Fruit fly (Drosophila melanogaster) whole organism, embryonic: Measurements from ENCODE around the gene CG31798.

Experiments used
- Ada2b ChIP-seq: fragments of 200-800 bp; sonication (Bioruptor generic); IDR thresholded peaks from 2 replicates; pipeline ENCODE4 v1.3.6; 2022; ENCODE audit warnings: missing biosample characterization, missing genetic modification characterization
- CG10654 ChIP-seq: fragments of 200-800 bp; sonication (Bioruptor generic); optimal IDR thresholded peaks from 2 replicates; lab custom pipeline; 2016; ENCODE audit warnings: missing biosample characterization, missing genetic modification characterization
- CG11398 ChIP-seq: fragments of 200-800 bp; sonication (Bioruptor generic); optimal IDR thresholded peaks from 2 replicates; lab custom pipeline; 2016; ENCODE audit warnings: missing biosample characterization, missing genetic modification characterization
- CG12299 ChIP-seq: fragments of 200-800 bp; sonication (Bioruptor generic); optimal IDR thresholded peaks from 2 replicates; lab custom pipeline; 2018; ENCODE audit warnings: missing biosample characterization, mild to moderate bottlenecking, missing genetic modification characterization
- CG12769 ChIP-seq: fragments of 200-800 bp; sonication (Bioruptor generic); optimal IDR thresholded peaks from 2 replicates; lab custom pipeline; 2019; ENCODE audit warnings: missing biosample characterization, mild to moderate bottlenecking, missing genetic modification characterization, moderate library complexity
- CG12942 ChIP-seq: fragments of 200-800 bp; sonication (Bioruptor generic); optimal IDR thresholded peaks from 3 replicates; lab custom pipeline; 2016; ENCODE audit warnings: missing biosample characterization, missing genetic modification characterization
- CG13287 ChIP-seq: fragments of 200-800 bp; sonication (Bioruptor generic); IDR thresholded peaks from 2 replicates; pipeline ENCODE4 v1.3.6; 2022; ENCODE audit warnings: missing biosample characterization, missing genetic modification characterization; ENCODE audit not compliant: partially characterized antibody
- CG13424 ChIP-seq: fragments of 200-800 bp; sonication (Bioruptor generic); optimal IDR thresholded peaks from 2 replicates; lab custom pipeline; 2019; ENCODE audit warnings: missing biosample characterization, mild to moderate bottlenecking, missing genetic modification characterization, moderate library complexity
- CG14050 ChIP-seq: fragments of 200-800 bp; sonication (Bioruptor generic); IDR thresholded peaks from 3 replicates; pipeline ENCODE4 v1.3.6; 2022; ENCODE audit warnings: missing biosample characterization, missing genetic modification characterization
- CG15011 ChIP-seq: fragments of 200-800 bp; sonication (Bioruptor generic); optimal IDR thresholded peaks from 3 replicates; lab custom pipeline; 2018; ENCODE audit warnings: missing biosample characterization, mild to moderate bottlenecking, missing genetic modification characterization
- CG17186 ChIP-seq: fragments of 200-800 bp; sonication (Bioruptor generic); optimal IDR thresholded peaks from 3 replicates; lab custom pipeline; 2017; ENCODE audit warnings: missing biosample characterization, missing genetic modification reagents, missing genetic modification characterization
- CG17359 ChIP-seq: fragments of 200-800 bp; sonication (Bioruptor generic); optimal IDR thresholded peaks from 3 replicates; lab custom pipeline; 2018; ENCODE audit warnings: missing biosample characterization, mild to moderate bottlenecking, missing genetic modification characterization, moderate library complexity
- CG18262 ChIP-seq: fragments of 200-800 bp; optimal IDR thresholded peaks from 3 replicates; lab custom pipeline; 2019; ENCODE audit warnings: missing biosample characterization, mild to moderate bottlenecking, missing genetic modification characterization, moderate library complexity
- CG2678 ChIP-seq: fragments of 200-800 bp; sonication (Bioruptor generic); optimal IDR thresholded peaks from 3 replicates; lab custom pipeline; 2019; ENCODE audit warnings: missing biosample characterization, mild to moderate bottlenecking, missing genetic modification characterization, moderate library complexity
- CG2889 ChIP-seq: fragments of 200-800 bp; sonication (Bioruptor generic); IDR thresholded peaks from 3 replicates; pipeline ENCODE4 v1.3.6; 2022; ENCODE audit warnings: missing biosample characterization, missing genetic modification characterization
- CG3726 ChIP-seq: fragments of 200-800 bp; sonication (Bioruptor generic); IDR thresholded peaks from 3 replicates; pipeline ENCODE4, ENCODE4 v1.3.6; 2022; ENCODE audit warnings: missing biosample characterization, missing genetic modification characterization
- CG3995 ChIP-seq: fragments of 200-800 bp; sonication (Bioruptor generic); optimal IDR thresholded peaks from 3 replicates; lab custom pipeline; 2016; ENCODE audit warnings: missing biosample characterization, missing genetic modification characterization
- CG6175 ChIP-seq: fragments of 200-800 bp; sonication (Bioruptor generic); IDR thresholded peaks from 3 replicates; pipeline ENCODE4 v1.3.6; 2022; ENCODE audit warnings: missing biosample characterization, missing genetic modification characterization
- CG8478 ChIP-seq: fragments of >200 bp; optimal IDR thresholded peaks from 2 replicates; lab custom pipeline; 2018
- CoRest ChIP-seq: fragments of 200-800 bp; sonication (Bioruptor generic); optimal IDR thresholded peaks from 3 replicates; lab custom pipeline; 2018; ENCODE audit warnings: missing biosample characterization, mild to moderate bottlenecking, missing genetic modification characterization, moderate library complexity
- Dad ChIP-seq: fragments of 200-800 bp; sonication (Bioruptor generic); optimal IDR thresholded peaks from 3 replicates; lab custom pipeline; 2016; ENCODE audit warnings: missing biosample characterization, missing genetic modification characterization
- Ets97D ChIP-seq: fragments of 200-800 bp; sonication (Bioruptor generic); optimal IDR thresholded peaks from 3 replicates; lab custom pipeline; 2016; ENCODE audit warnings: missing biosample characterization, missing genetic modification characterization
- Kr ChIP-seq: fragments of 200-800 bp; sonication (Bioruptor generic); optimal IDR thresholded peaks from 2 replicates; lab custom pipeline; 2017; ENCODE audit warnings: missing biosample characterization, mild to moderate bottlenecking, missing genetic modification characterization
- Lhr ChIP-seq: fragments of 200-800 bp; sonication (Bioruptor generic); optimal IDR thresholded peaks from 3 replicates; lab custom pipeline; 2017; ENCODE audit warnings: mild to moderate bottlenecking, missing biosample characterization, missing genetic modification reagents, missing genetic modification characterization
- Lpt ChIP-seq: fragments of >200 bp; optimal IDR thresholded peaks from 2 replicates; lab custom pipeline; 2018; ENCODE audit warnings: missing biosample characterization, missing genetic modification characterization
- Mrtf ChIP-seq: fragments of 200-800 bp; sonication (Bioruptor generic); IDR thresholded peaks from 3 replicates; pipeline ENCODE4 v1.3.6; 2022; ENCODE audit warnings: missing biosample characterization, missing genetic modification characterization
- Oaz ChIP-seq: fragments of 200-800 bp; sonication (Bioruptor generic); IDR thresholded peaks from 2 replicates; pipeline ENCODE4 v1.3.6; 2022; ENCODE audit warnings: missing biosample characterization, missing genetic modification characterization
- PHDP ChIP-seq: fragments of 200-800 bp; sonication (Bioruptor generic); optimal IDR thresholded peaks from 3 replicates; lab custom pipeline; 2018; ENCODE audit warnings: missing biosample characterization, mild to moderate bottlenecking, missing genetic modification characterization, moderate library complexity
- Sin3A ChIP-seq: fragments of >200 bp; optimal IDR thresholded peaks from 2 replicates; lab custom pipeline; 2018
- Ssrp ChIP-seq: fragments of 200-800 bp; sonication (Bioruptor generic); optimal IDR thresholded peaks from 2 replicates; lab custom pipeline; 2018; ENCODE audit warnings: missing biosample characterization, mild to moderate bottlenecking, missing genetic modification characterization, moderate library complexity
- amos ChIP-seq: fragments of 200-800 bp; sonication (Bioruptor generic); IDR thresholded peaks from 2 replicates; pipeline ENCODE4 v1.3.6; 2022; ENCODE audit warnings: missing biosample characterization, missing genetic modification characterization; ENCODE audit not compliant: partially characterized antibody
- bbx ChIP-seq: fragments of 200-800 bp; sonication (Bioruptor generic); IDR thresholded peaks from 2 replicates; pipeline ENCODE4 v1.3.6; 2022; ENCODE audit warnings: missing biosample characterization, missing genetic modification characterization; ENCODE audit not compliant: partially characterized antibody
- cg ChIP-seq: fragments of 200-800 bp; sonication (Bioruptor generic); optimal IDR thresholded peaks from 3 replicates; lab custom pipeline; 2019; ENCODE audit warnings: missing biosample characterization, mild to moderate bottlenecking, missing genetic modification characterization, moderate library complexity
- chif ChIP-seq, 2 experiments: fragments of 200-800 bp; sonication (Bioruptor generic); optimal IDR thresholded peaks; 3 replicates each; lab custom pipeline; 2016; ENCODE audit warnings: missing biosample characterization in 2 of 2, missing genetic modification characterization in 2 of 2
- crc ChIP-seq: fragments of 200-800 bp; sonication (Bioruptor generic); optimal IDR thresholded peaks from 2 replicates; lab custom pipeline; 2016; ENCODE audit warnings: missing biosample characterization, missing genetic modification characterization
- dati ChIP-seq: fragments of 200-800 bp; sonication (Bioruptor generic); IDR thresholded peaks from 2 replicates; pipeline ENCODE4 v1.3.6; 2022; ENCODE audit warnings: missing biosample characterization, missing genetic modification characterization
- dm ChIP-seq: fragments of 200-800 bp; sonication (Bioruptor generic); optimal IDR thresholded peaks from 3 replicates; lab custom pipeline; 2016; ENCODE audit warnings: missing biosample characterization, missing genetic modification characterization
- hb ChIP-seq: fragments of 200-800 bp; sonication (Bioruptor generic); IDR thresholded peaks from 3 replicates; pipeline ENCODE4 v1.3.6; 2022; ENCODE audit warnings: missing biosample characterization, missing genetic modification characterization; ENCODE audit not compliant: partially characterized antibody
- insv ChIP-seq, 2 experiments: fragments of 200-800 bp; sonication (Bioruptor generic); optimal IDR thresholded peaks; 3 replicates each; lab custom pipeline; 2016 to 2018; ENCODE audit warnings: missing biosample characterization in 2 of 2, missing genetic modification characterization in 2 of 2
- mam ChIP-seq: fragments of 200-800 bp; sonication (Bioruptor generic); optimal IDR thresholded peaks from 3 replicates; lab custom pipeline; 2016; ENCODE audit warnings: missing biosample characterization, missing genetic modification characterization
- prd ChIP-seq, 3 experiments: fragments of >200 bp in 2 of 3; fragments of 200-800 bp in 1 of 3; sonication (Bioruptor generic) in 1 of 3; optimal IDR thresholded peaks in 2 of 3; IDR thresholded peaks in 1 of 3; 2 replicates in 2 of 3; 3 replicates in 1 of 3; pipeline versions ENCODE4 v1.3.6 to Lab custom; 2017 to 2022; ENCODE audit warnings: missing biosample characterization in 1 of 3, missing genetic modification characterization in 1 of 3
- pzg ChIP-seq: fragments of 200-800 bp; sonication (Bioruptor generic); optimal IDR thresholded peaks from 3 replicates; lab custom pipeline; 2018; ENCODE audit warnings: missing biosample characterization, mild to moderate bottlenecking, missing genetic modification characterization, moderate library complexity
- sima ChIP-seq: fragments of 200-800 bp; sonication (Bioruptor generic); optimal IDR thresholded peaks from 2 replicates; lab custom pipeline; 2016; ENCODE audit warnings: missing biosample characterization, missing genetic modification characterization
- slbo ChIP-seq: fragments of 200-800 bp; sonication (Bioruptor generic); IDR thresholded peaks from 2 replicates; pipeline ENCODE4 v1.3.6; 2022; ENCODE audit warnings: missing biosample characterization, missing genetic modification characterization
- sqz ChIP-seq: fragments of 200-800 bp; sonication (Bioruptor generic); optimal IDR thresholded peaks from 3 replicates; lab custom pipeline; 2018; ENCODE audit warnings: missing biosample characterization, mild to moderate bottlenecking, missing genetic modification characterization
- toy ChIP-seq: fragments of 200-800 bp; sonication (Bioruptor generic); IDR thresholded peaks from 2 replicates; pipeline ENCODE4 v1.3.6; 2022; ENCODE audit warnings: missing biosample characterization, missing genetic modification characterization
- tup ChIP-seq: fragments of 200-800 bp; sonication (Bioruptor generic); optimal IDR thresholded peaks from 2 replicates; lab custom pipeline; 2016; ENCODE audit warnings: missing biosample characterization, mild to moderate bottlenecking, missing genetic modification characterization, moderate library complexity
- tx ChIP-seq: fragments of 200-800 bp; sonication (Bioruptor generic); optimal IDR thresholded peaks from 2 replicates; lab custom pipeline; 2016; ENCODE audit warnings: missing biosample characterization, missing genetic modification characterization
- usp ChIP-seq: fragments of >200 bp; optimal IDR thresholded peaks from 2 replicates; lab custom pipeline; 2017; ENCODE audit warnings: missing biosample characterization, missing genetic modification characterization
- wek ChIP-seq: fragments of 200-800 bp; sonication (Bioruptor generic); optimal IDR thresholded peaks from 3 replicates; lab custom pipeline; 2018; ENCODE audit warnings: missing biosample characterization, mild to moderate bottlenecking, missing genetic modification characterization, moderate library complexity

CG31798 gene

DNA sequence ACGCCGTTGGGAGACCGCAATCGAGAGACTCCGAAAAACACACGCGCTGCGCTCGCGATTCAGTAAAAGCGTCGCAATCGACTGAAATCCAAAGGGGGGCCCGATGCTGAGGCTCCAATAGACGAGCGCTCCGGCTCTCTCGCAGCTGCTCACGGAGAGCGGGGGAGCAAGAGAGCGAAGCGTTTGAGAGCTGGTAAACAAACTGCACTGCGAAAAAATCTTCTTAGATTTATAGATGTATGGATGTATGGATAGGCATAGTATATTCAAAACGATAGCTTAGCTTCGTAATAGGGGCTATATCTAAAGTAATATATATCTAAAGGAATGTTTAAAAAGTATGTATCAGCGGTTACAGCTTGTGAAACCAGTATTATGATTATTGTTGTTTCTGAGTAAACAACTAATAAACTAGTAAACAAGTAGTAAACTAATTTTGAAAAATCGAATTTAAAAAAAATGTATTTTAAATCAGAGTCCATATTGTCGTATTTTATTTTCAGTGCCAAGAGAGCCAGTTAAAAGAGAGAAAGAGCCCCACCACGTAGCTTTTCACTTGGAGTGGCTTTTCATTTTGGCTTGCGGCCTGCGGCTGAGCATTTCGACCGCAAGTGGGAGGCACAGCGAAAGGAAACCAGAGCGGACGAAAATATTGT lies 29.6 kb downstream of the CG31798 start, which contains the start of the genes Alp12 and CG13085 (continued):
- TF ChIP-seq Lhr (peak; percentile 95), CG17359 (tag; lab: Kevin White, UChicago) (peak; percentile 98), slbo (GFP tag; lab: Robert Waterston, UW) (peak; percentile 96), CG12299 (peak; percentile 98), dm (GFP tag; lab: Kevin White, UChicago) (peak; percentile 85), Sin3A (lab: Kevin White, UChicago) (no peak), bbx (no peak), chif (GFP tag; optimal IDR thresholded peaks at IDR 0.05; lab: Kevin White, UChicago) (peak; percentile 91 to 97), Lpt (GFP tag; lab: Kevin White, UChicago) (no peak), CoRest (peak; percentile 99), dati (GFP tag; lab: Robert Waterston, UW) (peak; percentile 41; the same call in 1 of the 2 replicates), tup (GFP tag; lab: Kevin White, UChicago) (peak; percentile 83), prd (optimal IDR thresholded peaks at IDR 0.05; lab: Kevin White, UChicago) (no peak), prd (GFP tag; IDR thresholded peaks at IDR 0.05; lab: Robert Waterston, UW) (peak; percentile 97), PHDP (tag; lab: Kevin White, UChicago) (peak; percentile 98), Ets97D (GFP tag; lab: Kevin White, UChicago) (peak; percentile 79), usp (GFP tag; lab: Kevin White, UChicago) (no peak), cg (GFP tag; lab: Kevin White, UChicago) (peak; percentile 5), insv (GFP tag; optimal IDR thresholded peaks at IDR 0.05; lab: Kevin White, UChicago) (peak; percentile 54 to 84), CG10654 (GFP tag; lab: Kevin White, UChicago) (peak; percentile 93), Oaz (peak; percentile 93), Ssrp (tag; lab: Kevin White, UChicago) (peak; percentile 98), CG18262 (tag; lab: Kevin White, UChicago) (peak; percentile 99), wek (GFP tag; lab: Kevin White, UChicago) (peak; percentile 86), CG12769 (tag; lab: Kevin White, UChicago) (peak; percentile 86), CG8478 (lab: Kevin White, UChicago) (no peak), CG13287 (GFP tag; lab: Robert Waterston, UW) (no peak; the same call in none of the 2 replicates), hb (GFP tag; lab: Robert Waterston, UW) (no peak), sqz (GFP tag; lab: Kevin White, UChicago) (peak; percentile 98), CG17186 (GFP tag; lab: Kevin White, UChicago) (peak; percentile 90), CG3995 (GFP tag; lab: Kevin White, UChicago) (peak; percentile 75), tx (GFP tag; lab: Kevin White, UChicago) (peak; percentile 94), Kr (no peak), toy (GFP tag; lab: Robert Waterston, UW) (peak; percentile 91), Ada2b (peak; percentile 95), CG2889 (GFP tag; lab: Robert Waterston, UW) (peak; percentile 95), Mrtf (GFP tag; lab: Robert Waterston, UW) (peak; percentile 94), CG12942 (GFP tag; lab: Kevin White, UChicago) (peak; percentile 95), mam (GFP tag; lab: Kevin White, UChicago) (peak; percentile 88), amos (GFP tag; lab: Robert Waterston, UW) (no peak; the same call in 1 of the 2 replicates), CG6175 (peak; percentile 91), sima (GFP tag; lab: Kevin White, UChicago) (peak; percentile 81), CG13424 (tag; lab: Kevin White, UChicago) (peak; percentile 99), Dad (GFP tag; lab: Kevin White, UChicago) (peak; percentile 86), pzg (GFP tag; lab: Kevin White, UChicago) (peak; percentile 15), CG11398 (GFP tag; lab: Kevin White, UChicago) (peak; percentile 89), CG15011 (peak; percentile 99), CG14050 (GFP tag; lab: Robert Waterston, UW) (peak; percentile 95), CG2678 (tag; lab: Kevin White, UChicago) (peak; percentile 99), crc (GFP tag; lab: Kevin White, UChicago) (peak; percentile 89), CG3726 (peak; percentile 92)
